Worm (Caenorhabditis elegans) whole organism, L1 larva: ENCODE data around the gene scc-2.

Experiments
- egl-27 ChIP-seq, 2 experiments: fragments of 150-350 bp in 1 of 2; sonication (generic microtip); optimal IDR thresholded peaks; 3 replicates each; lab custom pipeline; 2017 to 2018; ENCODE audit warnings: missing biosample characterization in 2 of 2, missing genetic modification characterization in 2 of 2, missing genetic modification reagents in 2 of 2
- fkh-10 ChIP-seq: sonication (generic microtip); optimal IDR thresholded peaks from 2 replicates; lab custom pipeline; 2017; ENCODE audit warnings: missing biosample characterization, missing genetic modification reagents, missing genetic modification characterization
- nhr-11 ChIP-seq: fragments of 150-350 bp; optimal IDR thresholded peaks from 2 replicates; lab custom pipeline; 2014; ENCODE audit warnings: missing biosample characterization, missing genetic modification characterization
- nhr-12 ChIP-seq: sonication (generic microtip); optimal IDR thresholded peaks from 2 replicates; lab custom pipeline; 2017; ENCODE audit warnings: missing biosample characterization, missing genetic modification characterization
- pqm-1 ChIP-seq: sonication (generic microtip); optimal IDR thresholded peaks from 3 replicates; lab custom pipeline; 2017; ENCODE audit warnings: missing biosample characterization, missing genetic modification characterization
- sox-4 ChIP-seq: sonication (generic microtip); optimal IDR thresholded peaks from 2 replicates; lab custom pipeline; 2016; ENCODE audit warnings: missing genetic modification characterization, missing compliant biosample characterization
- ztf-4 ChIP-seq: fragments of 150-350 bp; optimal IDR thresholded peaks from 2 replicates; lab custom pipeline; 2014; ENCODE audit warnings: missing biosample characterization, missing genetic modification characterization

ce11 chrII:219846-220503 lies 43.5 kb downstream of the scc-2 start:
- TF ChIP-seq egl-27 (tag; optimal IDR thresholded peaks at IDR 0.05; lab: Kevin White, UChicago) = no peak
- no peak for TF ChIP-seq nhr-11
- no peak for TF ChIP-seq nhr-12 (tag; lab: Kevin White, UChicago)
- no peak for TF ChIP-seq ztf-4 (tag; lab: Kevin White, UChicago)
- TF ChIP-seq sox-4 (tag; lab: Kevin White, UChicago) = no peak
- no peak for TF ChIP-seq fkh-10 (GFP tag; lab: Kevin White, UChicago)
- no peak for TF ChIP-seq pqm-1 (tag; lab: Kevin White, UChicago)
